Worm (Caenorhabditis elegans) whole organism, L3 larva: ENCODE data around the gene col-172.

Experiments
- ceh-16 ChIP-seq: sonication (generic microtip); optimal IDR thresholded peaks from 2 replicates; lab custom pipeline; 2017; ENCODE audit warnings: missing biosample characterization, missing genetic modification characterization
- elt-2 ChIP-seq: sonication (generic microtip); optimal IDR thresholded peaks from 2 replicates; lab custom pipeline; 2016; ENCODE audit warnings: missing genetic modification reagents, mild to moderate bottlenecking, missing genetic modification characterization, missing compliant biosample characterization

Gene col-172

ce11 chrX:6722966-6723365, 50.3 kb downstream of the col-172 start, which contains the start of gene smf-1:
TSS of gene smf-1 (minus strand) at chrX:6723066.
- TF ChIP-seq ceh-16 (tag; lab: Kevin White, UChicago) (no peak), elt-2 (peak; percentile 54)
- TF ChIP-seq, all 47 proteins: peak for 1
